Worm (Caenorhabditis elegans) whole organism, young adult: ENCODE measurements around the gene sodh-2.

ENCODE experiments used
- B0336.3 ChIP-seq: fragments of 200-800 bp; sonication (Bioruptor generic); IDR thresholded peaks from 2 replicates; pipeline ENCODE4 v1.3.6; 2022; ENCODE audit warnings: missing genetic modification characterization, missing compliant biosample characterization
- C06A6.2 ChIP-seq: fragments of 200-800 bp; sonication (Bioruptor generic); conservative IDR thresholded peaks from 2 replicates; pipeline ENCODE4 v1.3.6; 2022; ENCODE audit warnings: missing genetic modification characterization, missing compliant biosample characterization
- C17E4.6 ChIP-seq: fragments of 200-800 bp; sonication (Bioruptor generic); IDR thresholded peaks from 2 replicates; pipeline ENCODE4 v1.3.6; 2022; ENCODE audit warnings: missing genetic modification reagents, missing genetic modification characterization, missing compliant biosample characterization
- F10E7.11 ChIP-seq: sonication (generic microtip); optimal IDR thresholded peaks from 2 replicates; lab custom pipeline; 2017; ENCODE audit warnings: mild to moderate bottlenecking, missing genetic modification characterization, moderate library complexity, missing compliant biosample characterization
- F23B12.7 ChIP-seq: sonication (generic microtip); optimal IDR thresholded peaks from 2 replicates; lab custom pipeline; 2017; ENCODE audit warnings: missing genetic modification characterization, mild to moderate bottlenecking, missing compliant biosample characterization, antibody characterized with exemption, moderate library complexity; ENCODE audit not compliant: insufficient read depth
- F52B5.7 ChIP-seq: sonication (generic microtip); optimal IDR thresholded peaks from 2 replicates; lab custom pipeline; 2016; ENCODE audit warnings: mild to moderate bottlenecking, missing genetic modification characterization, missing compliant biosample characterization
- K11D2.4 ChIP-seq: fragments of 200-800 bp; sonication (Bioruptor generic); IDR thresholded peaks from 2 replicates; pipeline ENCODE4 v1.3.6; 2022; ENCODE audit warnings: missing genetic modification reagents, missing genetic modification characterization, missing compliant biosample characterization
- K12H6.12 ChIP-seq: fragments of 200-800 bp; sonication (Bioruptor generic); optimal IDR thresholded peaks from 2 replicates; lab custom pipeline; 2018; ENCODE audit warnings: mild to moderate bottlenecking, missing genetic modification characterization, missing compliant biosample characterization
- ZK185.1 ChIP-seq: sonication (generic microtip); optimal IDR thresholded peaks from 2 replicates; lab custom pipeline; 2016; ENCODE audit warnings: mild to moderate bottlenecking, missing genetic modification characterization, missing compliant biosample characterization; ENCODE audit not compliant: poor library complexity, severe bottlenecking
- aptf-3 ChIP-seq: fragments of 200-800 bp; sonication (Bioruptor generic); IDR thresholded peaks from 2 replicates; pipeline ENCODE4 v1.3.6; 2022; ENCODE audit warnings: missing genetic modification characterization, missing compliant biosample characterization
- ccch-3 ChIP-seq: fragments of 200-800 bp; sonication (Bioruptor generic); optimal IDR thresholded peaks from 2 replicates; lab custom pipeline; 2018; ENCODE audit warnings: mild to moderate bottlenecking, missing genetic modification characterization, missing compliant biosample characterization
- cebp-1 ChIP-seq, 2 experiments: fragments of 200-800 bp in 1 of 2; sonication (Bioruptor generic) in 1 of 2; sonication (generic microtip) in 1 of 2; IDR thresholded peaks in 1 of 2; optimal IDR thresholded peaks in 1 of 2; 2 replicates each; pipeline versions ENCODE4 v1.3.6 to Lab custom; 2017 to 2022; ENCODE audit warnings: missing compliant biosample characterization in 2 of 2, missing genetic modification characterization in 2 of 2, mild to moderate bottlenecking in 1 of 2, missing genetic modification reagents in 1 of 2, moderate library complexity in 1 of 2
- ceh-27 ChIP-seq: fragments of 200-800 bp; sonication (Bioruptor generic); optimal IDR thresholded peaks from 2 replicates; lab custom pipeline; 2018; ENCODE audit warnings: mild to moderate bottlenecking, missing genetic modification characterization, moderate library complexity, missing compliant biosample characterization
- dox-1 ChIP-seq: fragments of 200-800 bp; sonication (Bioruptor generic); IDR thresholded peaks from 2 replicates; pipeline ENCODE4 v1.3.6; 2022; ENCODE audit warnings: missing genetic modification reagents, missing genetic modification characterization, missing compliant biosample characterization
- dpl-1 ChIP-seq: fragments of 150-350 bp; optimal IDR thresholded peaks from 2 replicates; lab custom pipeline; 2014; ENCODE audit warnings: missing biosample characterization, missing genetic modification reagents, missing genetic modification characterization
- egl-44 ChIP-seq: fragments of 200-800 bp; sonication (Bioruptor generic); IDR thresholded peaks from 2 replicates; pipeline ENCODE4 v1.3.6; 2022; ENCODE audit warnings: missing genetic modification reagents, missing genetic modification characterization, missing compliant biosample characterization
- ets-4 ChIP-seq: fragments of 200-800 bp; sonication (Bioruptor generic); optimal IDR thresholded peaks from 2 replicates; lab custom pipeline; 2018; ENCODE audit warnings: mild to moderate bottlenecking, missing genetic modification characterization, missing compliant biosample characterization
- gei-17 ChIP-seq: fragments of 200-800 bp; sonication (Bioruptor generic); optimal IDR thresholded peaks from 2 replicates; lab custom pipeline; 2018; ENCODE audit warnings: mild to moderate bottlenecking, missing genetic modification characterization, missing compliant biosample characterization
- hlh-26 ChIP-seq: fragments of 200-800 bp; sonication (Bioruptor generic); conservative IDR thresholded peaks from 2 replicates; pipeline ENCODE4 v1.3.6; 2022; ENCODE audit warnings: missing genetic modification reagents, missing genetic modification characterization, missing compliant biosample characterization
- hmg-1.2 ChIP-seq: fragments of 200-800 bp; sonication (Bioruptor generic); IDR thresholded peaks from 2 replicates; pipeline ENCODE4 v1.3.6; 2022; ENCODE audit warnings: missing genetic modification reagents, missing genetic modification characterization, missing compliant biosample characterization
- lin-35 ChIP-seq, 3 experiments: fragments of 150-350 bp in 2 of 3; sonication (generic microtip) in 1 of 3; optimal IDR thresholded peaks; 2 replicates each; lab custom pipeline; 2014 to 2018; ENCODE audit warnings: missing biosample characterization in 3 of 3, missing genetic modification characterization in 3 of 3, missing genetic modification reagents in 3 of 3
- lin-54 ChIP-seq: fragments of 200-800 bp; sonication (Bioruptor generic); optimal IDR thresholded peaks from 2 replicates; lab custom pipeline; 2018; ENCODE audit warnings: mild to moderate bottlenecking, missing genetic modification characterization, missing compliant biosample characterization
- lsl-1 ChIP-seq: fragments of 200-800 bp; sonication (Bioruptor generic); optimal IDR thresholded peaks from 2 replicates; lab custom pipeline; 2018; ENCODE audit warnings: mild to moderate bottlenecking, missing genetic modification characterization, moderate library complexity, missing compliant biosample characterization
- madf-3 ChIP-seq: fragments of 200-800 bp; sonication (Bioruptor generic); IDR thresholded peaks from 2 replicates; pipeline ENCODE4 v1.3.6; 2022; ENCODE audit warnings: missing genetic modification reagents, missing genetic modification characterization, missing compliant biosample characterization
- madf-6 ChIP-seq: fragments of 200-800 bp; sonication (Bioruptor generic); IDR thresholded peaks from 2 replicates; pipeline ENCODE4 v1.3.6; 2022; ENCODE audit warnings: missing genetic modification reagents, missing genetic modification characterization, missing compliant biosample characterization
- mcd-1 ChIP-seq: fragments of 200-800 bp; sonication (Bioruptor generic); IDR thresholded peaks from 2 replicates; pipeline ENCODE4 v1.3.6; 2022; ENCODE audit warnings: missing genetic modification reagents, missing genetic modification characterization, missing compliant biosample characterization
- mxl-1 ChIP-seq: sonication (generic microtip); optimal IDR thresholded peaks from 2 replicates; lab custom pipeline; 2016; ENCODE audit warnings: missing genetic modification characterization, missing compliant biosample characterization
- nfya-1 ChIP-seq: sonication (generic microtip); optimal IDR thresholded peaks from 2 replicates; lab custom pipeline; 2017; ENCODE audit warnings: antibody characterized with exemption, missing compliant biosample characterization, missing genetic modification characterization, borderline replicate concordance; ENCODE audit not compliant: insufficient read depth
- nhr-179 ChIP-seq: sonication (generic microtip); optimal IDR thresholded peaks from 2 replicates; lab custom pipeline; 2016; ENCODE audit warnings: mild to moderate bottlenecking, missing genetic modification characterization, missing compliant biosample characterization
- pbrm-1 ChIP-seq: fragments of 200-800 bp; sonication (Bioruptor generic); IDR thresholded peaks from 2 replicates; pipeline ENCODE4 v1.3.6; 2022; ENCODE audit warnings: missing genetic modification reagents, missing genetic modification characterization, missing compliant biosample characterization
- rec-8 ChIP-seq, 2 experiments: sonication (generic microtip); optimal IDR thresholded peaks; 2 replicates each; lab custom pipeline; 2016; ENCODE audit warnings: mild to moderate bottlenecking in 2 of 2, missing genetic modification characterization in 2 of 2, missing genetic modification reagents in 2 of 2, missing genotype in 2 of 2, missing biosample characterization in 1 of 2, missing compliant biosample characterization in 1 of 2, moderate library complexity in 1 of 2
- rpc-1 ChIP-seq, 2 experiments: fragments of 150-350 bp in 1 of 2; sonication (generic microtip) in 1 of 2; optimal IDR thresholded peaks; 2 replicates each; lab custom pipeline; 2014 to 2018; ENCODE audit warnings: missing biosample characterization in 1 of 2, missing genetic modification characterization in 1 of 2, missing genetic modification reagents in 1 of 2, missing genotype in 1 of 2
- sdz-38 ChIP-seq: sonication (generic microtip); optimal IDR thresholded peaks from 2 replicates; lab custom pipeline; 2016; ENCODE audit warnings: missing genotype, missing genetic modification characterization, missing compliant biosample characterization
- snpc-4 ChIP-seq, 5 experiments: fragments of 150-350 bp in 1 of 5; sonication (generic microtip) in 4 of 5; optimal IDR thresholded peaks; 2 replicates each; lab custom pipeline; 2014 to 2018; ENCODE audit warnings: missing genetic modification characterization in 5 of 5, missing biosample characterization in 3 of 5, antibody characterized with exemption in 2 of 5, mild to moderate bottlenecking in 2 of 5, missing compliant biosample characterization in 2 of 5, missing genotype in 2 of 5, moderate library complexity in 2 of 5, missing genetic modification reagents in 1 of 5
- somi-1 ChIP-seq: fragments of 200-800 bp; sonication (Bioruptor generic); optimal IDR thresholded peaks from 2 replicates; lab custom pipeline; 2018; ENCODE audit warnings: mild to moderate bottlenecking, missing genetic modification characterization, missing compliant biosample characterization
- sptf-2 ChIP-seq: fragments of 200-800 bp; sonication (Bioruptor generic); optimal IDR thresholded peaks from 2 replicates; lab custom pipeline; 2018; ENCODE audit warnings: mild to moderate bottlenecking, missing genetic modification characterization, missing compliant biosample characterization
- tbp1 ChIP-seq: fragments of 200-800 bp; sonication (Bioruptor generic); optimal IDR thresholded peaks from 2 replicates; lab custom pipeline; 2018; ENCODE audit warnings: mild to moderate bottlenecking, missing genetic modification characterization, missing compliant biosample characterization
- tbx-9 ChIP-seq: sonication (generic microtip); optimal IDR thresholded peaks from 2 replicates; lab custom pipeline; 2016; ENCODE audit warnings: borderline replicate concordance, missing genetic modification characterization, inconsistent platforms, missing compliant biosample characterization
- tlf-1 ChIP-seq: fragments of 200-800 bp; sonication (Bioruptor generic); optimal IDR thresholded peaks from 2 replicates; lab custom pipeline; 2018; ENCODE audit warnings: mild to moderate bottlenecking, missing genetic modification characterization, missing compliant biosample characterization
- unc-62 ChIP-seq: fragments of 150-350 bp; optimal IDR thresholded peaks from 2 replicates; lab custom pipeline; 2014; ENCODE audit warnings: missing biosample characterization, missing genetic modification reagents, missing genetic modification characterization
- zim-3 ChIP-seq: sonication (generic microtip); optimal IDR thresholded peaks from 2 replicates; lab custom pipeline; 2017; ENCODE audit warnings: mild to moderate bottlenecking, missing genetic modification characterization, moderate library complexity, missing compliant biosample characterization
- ztf-22 ChIP-seq: fragments of 200-800 bp; sonication (Bioruptor generic); optimal IDR thresholded peaks from 2 replicates; lab custom pipeline; 2018; ENCODE audit warnings: mild to moderate bottlenecking, missing genetic modification characterization, moderate library complexity, missing compliant biosample characterization
- ztf-25 ChIP-seq: fragments of 200-800 bp; sonication (Bioruptor generic); IDR thresholded peaks from 2 replicates; pipeline ENCODE4 v1.3.6; 2022; ENCODE audit warnings: missing genetic modification reagents, missing genetic modification characterization, missing compliant biosample characterization
- ztf-26 ChIP-seq: sonication (generic microtip); optimal IDR thresholded peaks from 2 replicates; lab custom pipeline; 2017; ENCODE audit warnings: missing genetic modification characterization, missing compliant biosample characterization
- ztf-3 ChIP-seq: fragments of 200-800 bp; sonication (Bioruptor generic); optimal IDR thresholded peaks from 2 replicates; lab custom pipeline; 2018; ENCODE audit warnings: mild to moderate bottlenecking, missing genetic modification characterization, missing compliant biosample characterization

The sodh-2 gene

ce11 chrV:11885939-11886338 is 5.1 kb downstream of the sodh-2 start (continued):
- TF ChIP-seq snpc-4 (GFP tag; optimal IDR thresholded peaks at IDR 0.05; lab: Kevin White, UChicago) (no peak), snpc-4 (tag; optimal IDR thresholded peaks at IDR 0.05; lab: Kevin White, UChicago) (peak in 2 of 4 experiments; percentile 3 to 66), tbp1 (peak; percentile 30), egl-44 (GFP tag; lab: Robert Waterston, UW) (0 out of 2 replicates have a peak, but pooled peaks have one; percentile 61), rpc-1 (optimal IDR thresholded peaks at IDR 0.05; lab: Kevin White, UChicago) (no peak), rpc-1 (tag; optimal IDR thresholded peaks at IDR 0.05; lab: Kevin White, UChicago) (no peak), K11D2.4 (0 out of 2 replicates have a peak, but pooled peaks have one; percentile 41), ccch-3 (no peak), dox-1 (no peak), dpl-1 (no peak), C17E4.6 (GFP tag; lab: Robert Waterston, UW) (no peak), mcd-1 (GFP tag; lab: Robert Waterston, UW) (no peak), nhr-179 (no peak), sdz-38 (tag; lab: Kevin White, UChicago) (no peak), lin-35 (GFP tag; optimal IDR thresholded peaks at IDR 0.05; lab: Kevin White, UChicago) (no peak), tbx-9 (tag; lab: Kevin White, UChicago) (no peak), aptf-3 (GFP tag; lab: Robert Waterston, UW) (no peak), C06A6.2 (GFP tag; lab: Robert Waterston, UW) (0 out of 2 replicates have a peak, but pooled peaks have one; percentile 13), zim-3 (no peak), F10E7.11 (tag; lab: Kevin White, UChicago) (no peak), ceh-27 (GFP tag; lab: Kevin White, UChicago) (no peak), mxl-1 (no peak), cebp-1 (GFP tag; IDR thresholded peaks at IDR 0.05; lab: Robert Waterston, UW) (no peak), cebp-1 (tag; optimal IDR thresholded peaks at IDR 0.05; lab: Kevin White, UChicago) (peak; percentile 70), unc-62 (no peak), nfya-1 (no peak), ztf-26 (tag; lab: Kevin White, UChicago) (peak; percentile 63), pbrm-1 (GFP tag; lab: Robert Waterston, UW) (no peak), ztf-3 (GFP tag; lab: Kevin White, UChicago) (no peak), somi-1 (GFP tag; lab: Kevin White, UChicago) (peak; percentile 73), ztf-25 (GFP tag; lab: Robert Waterston, UW) (no peak), madf-6 (GFP tag; lab: Robert Waterston, UW) (no peak), lsl-1 (GFP tag; lab: Kevin White, UChicago) (no peak), ZK185.1 (tag; lab: Kevin White, UChicago) (no peak), lin-54 (GFP tag; lab: Kevin White, UChicago) (peak; percentile 18), rec-8 (tag; optimal IDR thresholded peaks at IDR 0.05; lab: Kevin White, UChicago) (no peak), sptf-2 (GFP tag; lab: Kevin White, UChicago) (no peak), ets-4 (GFP tag; lab: Kevin White, UChicago) (no peak), madf-3 (GFP tag; lab: Robert Waterston, UW) (no peak), F23B12.7 (no peak), hmg-1.2 (no peak), B0336.3 (GFP tag; lab: Robert Waterston, UW) (peak; percentile 43; the same call in 1 of the 2 replicates), hlh-26 (no peak), K12H6.12 (peak; percentile 9), gei-17 (GFP tag; lab: Kevin White, UChicago) (no peak), ztf-22 (GFP tag; lab: Kevin White, UChicago) (peak; percentile 51), tlf-1 (GFP tag; lab: Kevin White, UChicago) (peak; percentile 43), F52B5.7 (no peak)
- TF ChIP-seq, all 124 proteins: peak for 19
